Worm (Caenorhabditis elegans) whole organism, late embryonic: Measurements from ENCODE around the gene B0334.10.

Experiments used
- ceh-18 ChIP-seq: sonication (generic microtip); optimal IDR thresholded peaks from 2 replicates; lab custom pipeline; 2016; ENCODE audit warnings: missing genetic modification characterization, missing compliant biosample characterization
- fkh-10 ChIP-seq: fragments of 150-350 bp; optimal IDR thresholded peaks from 2 replicates; lab custom pipeline; 2014; ENCODE audit warnings: missing biosample characterization, missing genetic modification reagents, missing genetic modification characterization
- lin-11 ChIP-seq: fragments of 200-800 bp; sonication (Bioruptor generic); optimal IDR thresholded peaks from 2 replicates; lab custom pipeline; 2018; ENCODE audit warnings: mild to moderate bottlenecking, missing genetic modification characterization, missing compliant biosample characterization
- pha-4 ChIP-seq: fragments of 150-350 bp; optimal IDR thresholded peaks from 2 replicates; lab custom pipeline; 2018; ENCODE audit warnings: missing biosample characterization, missing genetic modification reagents, missing genetic modification characterization
- pqm-1 ChIP-seq: sonication (generic microtip); optimal IDR thresholded peaks from 2 replicates; lab custom pipeline; 2016; ENCODE audit warnings: missing genetic modification characterization, missing compliant biosample characterization

DNA sequence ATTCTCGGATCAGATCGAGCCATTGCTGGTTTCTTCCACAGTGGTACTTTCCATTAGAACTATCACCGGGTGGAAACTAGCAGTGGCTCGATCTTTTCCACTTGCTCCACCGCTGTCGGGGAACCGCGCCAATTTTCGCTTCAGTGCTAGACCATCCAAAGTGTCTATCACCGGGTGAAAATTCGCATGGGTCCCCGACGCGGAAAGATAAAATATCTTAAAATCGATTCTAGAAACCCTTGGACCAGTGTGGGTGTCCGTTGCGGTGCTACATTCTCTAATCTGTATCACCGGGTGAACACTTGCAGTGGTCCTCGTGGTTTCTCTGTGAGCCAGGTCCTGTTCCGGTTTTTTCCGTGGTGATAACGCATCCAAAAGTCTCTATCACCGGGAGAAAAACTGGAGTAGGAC is 19.3 kb downstream of the B0334.10 start:
- TF ChIP-seq pqm-1 (tag; lab: Kevin White, UChicago) (no peak), fkh-10 (GFP tag; lab: Kevin White, UChicago) (no peak), ceh-18 (no peak), lin-11 (no peak), pha-4 (no peak)
